Worm (Caenorhabditis elegans) whole organism, L1 larva: ENCODE data around the gene F42G2.5.

Experiments used
- efl-3 ChIP-seq: fragments of 200-800 bp; sonication (Bioruptor generic); optimal IDR thresholded peaks from 2 replicates; lab custom pipeline; 2018; ENCODE audit warnings: mild to moderate bottlenecking, missing genetic modification characterization, missing compliant biosample characterization
- egl-13 ChIP-seq: sonication (generic microtip); optimal IDR thresholded peaks from 2 replicates; lab custom pipeline; 2016; ENCODE audit warnings: missing genotype, missing genetic modification reagents, missing genetic modification characterization, missing compliant biosample characterization
- nhr-11 ChIP-seq: fragments of 150-350 bp; optimal IDR thresholded peaks from 2 replicates; lab custom pipeline; 2014; ENCODE audit warnings: missing biosample characterization, missing genetic modification characterization
- pqm-1 ChIP-seq: sonication (generic microtip); optimal IDR thresholded peaks from 3 replicates; lab custom pipeline; 2017; ENCODE audit warnings: missing biosample characterization, missing genetic modification characterization
- tbx-2 ChIP-seq: sonication (generic microtip); optimal IDR thresholded peaks from 2 replicates; lab custom pipeline; 2016; ENCODE audit warnings: missing genetic modification characterization, missing compliant biosample characterization
- unc-86 ChIP-seq: sonication (generic microtip); optimal IDR thresholded peaks from 2 replicates; lab custom pipeline; 2016; ENCODE audit warnings: missing genetic modification characterization, missing compliant biosample characterization

DNA sequence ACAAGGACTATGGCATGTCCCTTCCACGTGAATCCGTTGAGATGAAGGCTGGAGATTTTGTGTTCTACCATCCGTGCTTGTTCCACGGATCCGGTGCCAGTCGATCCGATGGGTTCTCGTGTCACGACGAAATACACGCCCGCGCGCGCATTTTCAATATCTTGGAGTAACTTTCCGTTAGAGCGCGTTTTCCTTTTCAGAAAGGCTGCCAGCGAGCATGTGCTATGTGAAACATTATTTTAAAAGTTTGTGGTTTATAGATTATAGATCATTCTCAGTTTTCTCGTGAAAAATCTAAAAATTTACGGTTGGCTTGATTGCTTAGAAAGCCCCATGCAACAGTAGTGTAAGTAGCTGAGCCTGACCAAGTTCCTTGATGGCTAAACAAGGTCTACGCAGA is 1.0 kb upstream of the F42G2.5 start, which contains the start of gene fbxc-20:
- TF ChIP-seq pqm-1 (tag; lab: Kevin White, UChicago) (no peak), tbx-2 (tag; lab: Kevin White, UChicago) (no peak), unc-86 (no peak), egl-13 (tag; lab: Kevin White, UChicago) (no peak), efl-3 (GFP tag; lab: Kevin White, UChicago) (no peak), nhr-11 (no peak)
